Worm (Caenorhabditis elegans): ENCODE results near the gene K08H2.2.

The K08H2.2 gene

ce11 chrX:13257577-13257976 is 22.8 kb upstream of the K08H2.2 start, which contains the start of gene K08H2.10 (continued):
- peak in 1 of 2 experiments; percentile 30 for TF ChIP-seq let-607 (tag; optimal IDR thresholded peaks at IDR 0.05)
- no peak for TF ChIP-seq aptf-3 (GFP tag; IDR thresholded peaks at IDR 0.05)
- TF ChIP-seq ztf-28 (GFP tag; IDR thresholded peaks at IDR 0.05): no peak
- no peak for TF ChIP-seq B0019.2 (GFP tag; conservative IDR thresholded peaks at IDR 0.05)
- peak; percentile 93 for TF ChIP-seq nhr-80 (tag; optimal IDR thresholded peaks at IDR 0.05)
- no peak for TF ChIP-seq ceh-100 (GFP tag; IDR thresholded peaks at IDR 0.05)
- no peak for TF ChIP-seq T26A5.8 (tag; optimal IDR thresholded peaks at IDR 0.05)
- TF ChIP-seq snpc-1.1 (tag; optimal IDR thresholded peaks at IDR 0.05; ENCODE audit: insufficient read depth): no peak
- no peak for TF ChIP-seq unc-130 (GFP tag; optimal IDR thresholded peaks at IDR 0.05)
- TF ChIP-seq him-1 (tag; optimal IDR thresholded peaks at IDR 0.05): no peak
- no peak for TF ChIP-seq hlh-26 (GFP tag; conservative IDR thresholded peaks at IDR 0.05)
- TF ChIP-seq attf-6 (GFP tag; IDR thresholded peaks at IDR 0.05): no peak
- peak; percentile 21 for TF ChIP-seq unc-62 (GFP tag; optimal IDR thresholded peaks at IDR 0.05)
- TF ChIP-seq ceh-91 (GFP tag; IDR thresholded peaks at IDR 0.05): no peak
- no peak for TF ChIP-seq C17E4.6 (GFP tag; IDR thresholded peaks at IDR 0.05)
- no peak for TF ChIP-seq F57C9.4 (tag; optimal IDR thresholded peaks at IDR 0.05)
- TF ChIP-seq zim-3 (tag; optimal IDR thresholded peaks at IDR 0.05): no peak
- no peak for TF ChIP-seq akir-1 (GFP tag; optimal IDR thresholded peaks at IDR 0.05)
- TF ChIP-seq F37B4.10 (GFP tag; IDR thresholded peaks at IDR 0.05): no peak

ce11 chrX:13251914-13252434 is 17.2 kb upstream of the K08H2.2 start, which contains the start of gene nhr-32:
Gene nhr-32 (plus strand): TSS chrX:13251964.
- no peak for TF ChIP-seq lin-40 (tag; optimal IDR thresholded peaks at IDR 0.05)
- no peak for TF ChIP-seq D2030.7 (GFP tag; IDR thresholded peaks at IDR 0.05)
- TF ChIP-seq lir-1 (GFP tag; conservative IDR thresholded peaks at IDR 0.05): no peak
- TF ChIP-seq F57C9.4 (tag; optimal IDR thresholded peaks at IDR 0.05): no peak
- TF ChIP-seq K12H6.12 (tag; optimal IDR thresholded peaks at IDR 0.05): no peak
- TF ChIP-seq chd-7 (tag; optimal IDR thresholded peaks at IDR 0.05): no peak
- no peak for TF ChIP-seq ztf-6 (GFP tag; IDR thresholded peaks at IDR 0.05)
- TF ChIP-seq attf-5 (GFP tag; optimal IDR thresholded peaks at IDR 0.05): no peak
- TF ChIP-seq dpl-1 (GFP tag; optimal IDR thresholded peaks at IDR 0.05): no peak
- no peak for TF ChIP-seq madf-3 (GFP tag; IDR thresholded peaks at IDR 0.05)
- no peak for TF ChIP-seq Y53G8AR.9 (GFP tag; conservative IDR thresholded peaks at IDR 0.05)
- no peak for TF ChIP-seq tbx-9 (tag; optimal IDR thresholded peaks at IDR 0.05; ENCODE audit: borderline replicate concordance)
- TF ChIP-seq dpff-1 (tag; optimal IDR thresholded peaks at IDR 0.05): no peak
- no peak for TF ChIP-seq F57A8.1 (GFP tag; optimal IDR thresholded peaks at IDR 0.05)
- no peak for TF ChIP-seq B0035.1 (tag; optimal IDR thresholded peaks at IDR 0.05)

ce11 chrX:13251354-13251843 is 16.6 kb upstream of the K08H2.2 start:
- TF ChIP-seq unc-62 (GFP tag; optimal IDR thresholded peaks at IDR 0.05) (no peak), somi-1 (GFP tag; optimal IDR thresholded peaks at IDR 0.05) (no peak), let-607 (tag; optimal IDR thresholded peaks at IDR 0.05) (no peak), Y67H2A.10 (GFP tag; conservative IDR thresholded peaks at IDR 0.05) (no peak), ceh-79 (tag; optimal IDR thresholded peaks at IDR 0.05) (no peak), lin-26 (GFP tag; IDR thresholded peaks at IDR 0.05) (no peak), cebp-2 (GFP tag; IDR thresholded peaks at IDR 0.05) (no peak), egrh-3 (GFP tag; IDR thresholded peaks at IDR 0.05) (no peak), madf-10 (tag; optimal IDR thresholded peaks at IDR 0.05) (no peak), nfyb-1 (GFP tag; IDR thresholded peaks at IDR 0.05) (no peak), K11D2.4 (GFP tag; IDR thresholded peaks at IDR 0.05) (no peak), lin-40 (tag; optimal IDR thresholded peaks at IDR 0.05) (peak; percentile 48), xnd-1 (tag; optimal IDR thresholded peaks at IDR 0.05) (no peak), mcd-1 (GFP tag; IDR thresholded peaks at IDR 0.05) (no peak), C06A6.2 (GFP tag; conservative IDR thresholded peaks at IDR 0.05) (no peak), ztf-28 (GFP tag; IDR thresholded peaks at IDR 0.05) (no peak), repo-1 (tag; optimal IDR thresholded peaks at IDR 0.05) (no peak), nhr-27 (tag; optimal IDR thresholded peaks at IDR 0.05) (no peak)

All from whole organism, young adult.